Worm (Caenorhabditis elegans): ENCODE results near the gene abt-1.
A peak's percentile ranks its signal among the peaks of the same experiment; 100 is the strongest.

DNA sequence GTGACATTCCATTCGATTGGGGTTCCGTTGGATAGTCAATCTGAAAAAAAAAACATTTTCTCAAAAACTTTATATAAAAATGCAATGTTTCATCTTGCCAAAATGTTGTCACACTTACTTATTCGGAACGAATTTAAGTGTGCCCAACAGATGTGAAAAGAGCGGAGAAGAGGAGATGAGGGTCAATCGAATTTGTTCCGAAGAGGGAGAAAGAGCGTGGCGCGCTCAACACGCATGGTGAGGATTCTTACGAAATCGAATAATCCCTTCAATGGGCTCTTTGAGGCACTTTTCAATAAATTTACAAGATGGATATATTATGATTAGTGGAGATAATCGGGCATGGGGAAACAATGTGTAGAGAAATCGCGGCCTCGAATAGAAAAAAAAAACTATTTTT lies 43.9 kb downstream of the abt-1 start:
- TF ChIP-seq tbx-2 (tag; optimal IDR thresholded peaks at IDR 0.05) (no peak), snpc-4 (tag; optimal IDR thresholded peaks at IDR 0.05) (no peak), egl-27 (tag; optimal IDR thresholded peaks at IDR 0.05) (no peak), nhr-11 (tag; optimal IDR thresholded peaks at IDR 0.05) (no peak), fos-1 (tag; optimal IDR thresholded peaks at IDR 0.05) (no peak), vab-15 (tag; optimal IDR thresholded peaks at IDR 0.05) (no peak), grh-1 (GFP tag; IDR thresholded peaks at IDR 0.05) (no peak), nhr-77 (tag; optimal IDR thresholded peaks at IDR 0.05) (no peak), fkh-10 (GFP tag; optimal IDR thresholded peaks at IDR 0.05) (peak; percentile 92)
